Fruit fly (Drosophila melanogaster) whole organism, embryonic: Measurements from ENCODE around the gene CG11882.

Experiments used
- Abd-B ChIP-seq: fragments of 200-800 bp; sonication (Bioruptor generic); optimal IDR thresholded peaks from 2 replicates; lab custom pipeline; 2018; ENCODE audit warnings: missing biosample characterization, mild to moderate bottlenecking, missing genetic modification characterization, moderate library complexity
- Atf6 ChIP-seq: fragments of 200-800 bp; sonication (Bioruptor generic); IDR thresholded peaks from 2 replicates; pipeline ENCODE4 v1.3.6; 2022; ENCODE audit warnings: missing biosample characterization, missing genetic modification characterization
- Awh ChIP-seq: fragments of 200-800 bp; sonication (Bioruptor generic); IDR thresholded peaks from 2 replicates; pipeline ENCODE4, ENCODE4 v1.3.6; 2022; ENCODE audit warnings: missing biosample characterization, missing genetic modification characterization
- Bgb ChIP-seq: fragments of 200-800 bp; sonication (Bioruptor generic); IDR thresholded peaks from 2 replicates; pipeline ENCODE4 v1.3.6; 2022; ENCODE audit warnings: missing biosample characterization, missing genetic modification characterization; ENCODE audit not compliant: partially characterized antibody
- CG10321 ChIP-seq: fragments of 200-800 bp; sonication (Bioruptor generic); IDR thresholded peaks from 2 replicates; pipeline ENCODE4 v1.3.6; 2022; ENCODE audit warnings: missing biosample characterization, missing genetic modification characterization
- CG10543 ChIP-seq: fragments of 200-800 bp; sonication (Bioruptor generic); optimal IDR thresholded peaks from 3 replicates; lab custom pipeline; 2017; ENCODE audit warnings: missing biosample characterization, mild to moderate bottlenecking, missing genetic modification characterization, moderate library complexity
- CG11085 ChIP-seq: fragments of 200-800 bp; sonication (Bioruptor generic); IDR thresholded peaks from 2 replicates; pipeline ENCODE4 v1.3.6; 2022; ENCODE audit warnings: missing biosample characterization, missing genetic modification characterization
- CG11456 ChIP-seq: fragments of 200-800 bp; sonication (Bioruptor generic); IDR thresholded peaks from 3 replicates; pipeline ENCODE4 v1.3.6; 2022; ENCODE audit warnings: missing biosample characterization, missing genetic modification characterization
- CG12155 ChIP-seq: fragments of 200-800 bp; sonication (Bioruptor generic); optimal IDR thresholded peaks from 3 replicates; lab custom pipeline; 2016; ENCODE audit warnings: missing biosample characterization, missing genetic modification characterization
- CG12942 ChIP-seq: fragments of 200-800 bp; sonication (Bioruptor generic); optimal IDR thresholded peaks from 3 replicates; lab custom pipeline; 2016; ENCODE audit warnings: missing biosample characterization, missing genetic modification characterization
- CG18599 ChIP-seq: fragments of 200-800 bp; sonication (Bioruptor generic); optimal IDR thresholded peaks from 3 replicates; lab custom pipeline; 2017; ENCODE audit warnings: missing biosample characterization, missing genetic modification characterization, mild to moderate bottlenecking, moderate library complexity, missing genetic modification reagents
- CG31441 ChIP-seq: fragments of 200-800 bp; sonication (Bioruptor generic); IDR thresholded peaks from 2 replicates; pipeline ENCODE4 v1.3.6; 2022; ENCODE audit warnings: missing biosample characterization, missing genetic modification characterization
- CTCF ChIP-seq: fragments of 200-800 bp; sonication (Bioruptor generic); optimal IDR thresholded peaks from 2 replicates; lab custom pipeline; 2017; ENCODE audit warnings: missing biosample characterization, mild to moderate bottlenecking, missing genetic modification characterization, moderate library complexity
- Dbx ChIP-seq: fragments of 200-800 bp; sonication (Bioruptor generic); IDR thresholded peaks from 3 replicates; pipeline ENCODE4 v1.3.6; 2022; ENCODE audit warnings: missing biosample characterization, missing genetic modification characterization
- Dip3 ChIP-seq: fragments of 200-800 bp; sonication (Bioruptor generic); optimal IDR thresholded peaks from 3 replicates; lab custom pipeline; 2016; ENCODE audit warnings: missing biosample characterization, missing genetic modification characterization
- Fer2 ChIP-seq: fragments of 200-800 bp; sonication (Bioruptor generic); optimal IDR thresholded peaks from 2 replicates; lab custom pipeline; 2018; ENCODE audit warnings: missing biosample characterization, mild to moderate bottlenecking, missing genetic modification characterization, moderate library complexity
- H2.0 ChIP-seq: fragments of 200-800 bp; sonication (Bioruptor generic); IDR thresholded peaks from 2 replicates; pipeline ENCODE4 v1.3.6; 2022; ENCODE audit warnings: missing biosample characterization, missing genetic modification characterization
- Hey ChIP-seq: fragments of 200-800 bp; sonication (Bioruptor generic); optimal IDR thresholded peaks from 3 replicates; lab custom pipeline; 2018; ENCODE audit warnings: missing biosample characterization, mild to moderate bottlenecking, missing genetic modification characterization
- HmgZ ChIP-seq: fragments of 200-800 bp; sonication (Bioruptor generic); optimal IDR thresholded peaks from 2 replicates; lab custom pipeline; 2018; ENCODE audit warnings: missing biosample characterization, mild to moderate bottlenecking, missing genetic modification characterization
- MBD-R2 ChIP-seq: fragments of 200-800 bp; sonication (Bioruptor generic); IDR thresholded peaks from 2 replicates; pipeline ENCODE4 v1.3.6; 2022; ENCODE audit warnings: missing biosample characterization, missing genetic modification characterization
- PHDP ChIP-seq: fragments of 200-800 bp; sonication (Bioruptor generic); optimal IDR thresholded peaks from 3 replicates; lab custom pipeline; 2018; ENCODE audit warnings: missing biosample characterization, mild to moderate bottlenecking, missing genetic modification characterization, moderate library complexity
- Rx ChIP-seq: fragments of 200-800 bp; sonication (Bioruptor generic); IDR thresholded peaks from 2 replicates; pipeline ENCODE4 v1.3.6; 2022; ENCODE audit warnings: missing biosample characterization, missing genetic modification characterization
- Sry-δ ChIP-seq: fragments of 200-800 bp; sonication (Bioruptor generic); optimal IDR thresholded peaks from 2 replicates; lab custom pipeline; 2016; ENCODE audit warnings: missing biosample characterization, missing genetic modification characterization
- Vsx1 ChIP-seq: fragments of 200-800 bp; sonication (Bioruptor generic); optimal IDR thresholded peaks from 2 replicates; lab custom pipeline; 2017; ENCODE audit warnings: missing biosample characterization, mild to moderate bottlenecking, missing genetic modification characterization, missing genetic modification reagents
- az2 ChIP-seq: fragments of 200-800 bp; sonication (Bioruptor generic); optimal IDR thresholded peaks from 3 replicates; lab custom pipeline; 2016; ENCODE audit warnings: missing biosample characterization, missing genetic modification characterization
- bbx ChIP-seq: fragments of 200-800 bp; sonication (Bioruptor generic); IDR thresholded peaks from 2 replicates; pipeline ENCODE4 v1.3.6; 2022; ENCODE audit warnings: missing biosample characterization, missing genetic modification characterization; ENCODE audit not compliant: partially characterized antibody
- br ChIP-seq: fragments of >200 bp; optimal IDR thresholded peaks from 2 replicates; lab custom pipeline; 2017
- ci ChIP-seq: fragments of 200-800 bp; sonication (Bioruptor generic); IDR thresholded peaks from 3 replicates; pipeline ENCODE4 v1.3.6; 2022; ENCODE audit warnings: missing biosample characterization, missing genetic modification characterization
- dmrt99B ChIP-seq: fragments of 200-800 bp; sonication (Bioruptor generic); optimal IDR thresholded peaks from 2 replicates; lab custom pipeline; 2018; ENCODE audit warnings: missing biosample characterization, mild to moderate bottlenecking, missing genetic modification characterization, moderate library complexity
- emc ChIP-seq: fragments of 200-800 bp; sonication (Bioruptor generic); optimal IDR thresholded peaks from 2 replicates; lab custom pipeline; 2016; ENCODE audit warnings: missing biosample characterization, missing genetic modification characterization
- fd64A ChIP-seq: fragments of 200-800 bp; sonication (Bioruptor generic); optimal IDR thresholded peaks from 3 replicates; lab custom pipeline; 2018; ENCODE audit warnings: missing biosample characterization, mild to moderate bottlenecking, missing genetic modification characterization
- gcm2 ChIP-seq: fragments of 200-800 bp; sonication (Bioruptor generic); optimal IDR thresholded peaks from 2 replicates; lab custom pipeline; 2016; ENCODE audit warnings: missing biosample characterization, missing genetic modification characterization
- grn ChIP-seq: fragments of 200-800 bp; sonication (Bioruptor generic); optimal IDR thresholded peaks from 3 replicates; lab custom pipeline; 2017; ENCODE audit warnings: missing biosample characterization, missing genetic modification characterization
- gro ChIP-seq: fragments of 200-800 bp; sonication (Bioruptor generic); optimal IDR thresholded peaks from 2 replicates; lab custom pipeline; 2016; ENCODE audit warnings: missing biosample characterization, missing genetic modification characterization
- ham ChIP-seq: fragments of 200-800 bp; sonication (Bioruptor generic); IDR thresholded peaks from 2 replicates; pipeline ENCODE4 v1.3.6; 2022; ENCODE audit warnings: missing biosample characterization, missing genetic modification characterization
- hb ChIP-seq: fragments of 200-800 bp; sonication (Bioruptor generic); IDR thresholded peaks from 3 replicates; pipeline ENCODE4 v1.3.6; 2022; ENCODE audit warnings: missing biosample characterization, missing genetic modification characterization; ENCODE audit not compliant: partially characterized antibody
- ind ChIP-seq: fragments of 200-800 bp; sonication (Bioruptor generic); optimal IDR thresholded peaks from 3 replicates; lab custom pipeline; 2016; ENCODE audit warnings: missing biosample characterization, missing genetic modification characterization
- lab ChIP-seq: fragments of 200-800 bp; sonication (Bioruptor generic); optimal IDR thresholded peaks from 3 replicates; lab custom pipeline; 2017; ENCODE audit warnings: missing biosample characterization, missing genetic modification characterization, mild to moderate bottlenecking, moderate library complexity, missing genetic modification reagents
- lola ChIP-seq, 3 experiments: fragments of >200 bp in 2 of 3; fragments of 200-800 bp in 1 of 3; sonication (Bioruptor generic) in 1 of 3; optimal IDR thresholded peaks; 2 replicates each; lab custom pipeline; 2017 to 2019; ENCODE audit warnings: missing biosample characterization in 3 of 3, missing genetic modification characterization in 3 of 3, mild to moderate bottlenecking in 1 of 3, moderate library complexity in 1 of 3
- mirr ChIP-seq: fragments of 200-800 bp; sonication (Bioruptor generic); optimal IDR thresholded peaks from 3 replicates; lab custom pipeline; 2018; ENCODE audit warnings: missing biosample characterization, mild to moderate bottlenecking, missing genetic modification characterization
- pan ChIP-seq, 4 experiments: fragments of >200 bp in 3 of 4; fragments of 200-800 bp in 1 of 4; sonication (Bioruptor generic) in 1 of 4; optimal IDR thresholded peaks in 3 of 4; IDR thresholded peaks in 1 of 4; 2 replicates each; pipeline versions ENCODE4 v1.3.6 to Lab custom; 2017 to 2022; ENCODE audit warnings: missing biosample characterization in 2 of 4, missing genetic modification characterization in 2 of 4, mixed read lengths in 1 of 4
- pita ChIP-seq: fragments of 200-800 bp; sonication (Bioruptor generic); optimal IDR thresholded peaks from 2 replicates; lab custom pipeline; 2017; ENCODE audit warnings: missing biosample characterization, mild to moderate bottlenecking, missing genetic modification characterization
- row ChIP-seq: fragments of 200-800 bp; sonication (Bioruptor generic); IDR thresholded peaks from 3 replicates; pipeline ENCODE4 v1.3.6; 2022; ENCODE audit warnings: missing biosample characterization, missing genetic modification characterization
- sens-2 ChIP-seq: fragments of 200-800 bp; sonication (Bioruptor generic); IDR thresholded peaks from 2 replicates; pipeline ENCODE4 v1.3.6; 2022; ENCODE audit warnings: missing biosample characterization, missing genetic modification characterization
- ssp ChIP-seq: fragments of 200-800 bp; sonication (Bioruptor generic); IDR thresholded peaks from 2 replicates; pipeline ENCODE4 v1.3.6; 2022; ENCODE audit warnings: missing biosample characterization, missing genetic modification characterization
- stwl ChIP-seq: fragments of 200-800 bp; sonication (Bioruptor generic); optimal IDR thresholded peaks from 3 replicates; lab custom pipeline; 2018; ENCODE audit warnings: missing biosample characterization, mild to moderate bottlenecking, missing genetic modification characterization, moderate library complexity
- sug ChIP-seq: fragments of 200-800 bp; optimal IDR thresholded peaks from 2 replicates; lab custom pipeline; 2019; ENCODE audit warnings: missing biosample characterization, mild to moderate bottlenecking, missing genetic modification characterization, moderate library complexity
- tio ChIP-seq: fragments of 200-800 bp; sonication (Bioruptor generic); optimal IDR thresholded peaks from 2 replicates; lab custom pipeline; 2017; ENCODE audit warnings: missing biosample characterization, missing genetic modification characterization, inconsistent platforms
- wor ChIP-seq: fragments of 200-800 bp; sonication (Bioruptor generic); IDR thresholded peaks from 2 replicates; pipeline ENCODE4 v1.3.6; 2022; ENCODE audit warnings: missing biosample characterization, missing genetic modification characterization

CG11882 gene

DNA sequence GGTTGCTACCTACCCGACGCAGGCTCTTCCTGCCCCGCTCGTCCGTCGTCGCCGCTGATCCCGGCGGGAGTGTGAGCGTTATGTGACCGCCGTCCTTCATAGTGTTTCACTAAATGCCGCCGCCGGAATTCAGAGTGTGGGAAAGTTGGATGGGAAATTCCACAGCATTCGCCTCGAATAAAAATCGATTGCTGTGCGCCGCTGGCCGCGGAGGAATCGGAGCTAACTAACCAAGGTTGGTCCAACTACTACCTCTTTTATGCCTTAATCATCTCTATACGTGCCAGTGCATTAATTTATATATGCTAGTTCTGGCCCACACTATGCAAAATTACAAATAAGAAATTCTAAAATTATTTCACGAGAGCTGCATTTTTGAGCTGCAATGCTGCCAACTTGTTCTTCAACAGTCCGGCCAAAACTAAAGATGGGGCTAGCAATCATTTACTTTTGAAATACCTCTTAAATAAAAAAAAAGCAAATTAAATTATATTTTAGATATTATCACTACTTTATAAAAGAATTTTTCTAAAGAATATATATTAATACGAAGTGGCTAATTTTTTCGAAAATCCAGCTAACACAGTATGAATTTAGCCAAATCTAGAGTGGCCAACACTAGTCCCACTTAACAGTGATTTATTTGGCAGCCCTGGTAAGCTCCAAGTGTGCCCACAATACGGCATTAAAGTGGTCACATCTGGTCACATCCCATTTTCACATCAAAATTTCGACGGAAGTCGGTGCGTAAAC, 35.4 kb downstream of the CG11882 start, which contains the start of the genes alpha-Man-Ib and Pdhb (continued):
- TF ChIP-seq CG12942 (GFP tag; lab: Kevin White, UChicago) (peak; percentile 83), CG11085 (peak; percentile 81), Dip3 (peak; percentile 26), wor (GFP tag; lab: Robert Waterston, UW) (no peak)

DNA sequence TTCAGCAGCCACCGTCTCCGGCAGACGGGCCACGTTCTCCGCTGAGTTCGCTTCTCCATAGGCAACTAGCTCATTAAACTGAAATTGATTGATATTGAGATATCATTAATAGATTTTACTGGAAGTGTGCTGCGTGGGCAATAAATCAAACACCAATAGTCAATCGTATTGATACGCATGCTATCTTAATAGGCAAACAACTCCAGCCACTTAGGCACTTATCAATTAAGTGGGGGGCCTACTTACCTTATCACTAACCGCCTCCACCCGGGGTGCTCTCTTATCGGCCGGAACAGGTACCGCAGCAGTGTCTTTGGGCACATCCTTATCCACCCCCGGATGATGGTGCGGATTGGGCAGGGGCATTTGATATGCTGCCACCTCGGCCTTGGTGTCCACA, 36.2 kb downstream of the CG11882 start:
- TF ChIP-seq fd64A, result no peak
- no peak for TF ChIP-seq ham (GFP tag; lab: Robert Waterston, UW)
- no peak for TF ChIP-seq stwl (tag; lab: Kevin White, UChicago)
- no peak for TF ChIP-seq lola (GFP tag; optimal IDR thresholded peaks at IDR 0.05; lab: Kevin White, UChicago)
- TF ChIP-seq HmgZ, result peak; percentile 1
- TF ChIP-seq Abd-B (GFP tag; lab: Kevin White, UChicago), result no peak
- TF ChIP-seq CTCF, result no peak
- TF ChIP-seq Vsx1, result peak; percentile 99
- no peak for TF ChIP-seq emc
- no peak for TF ChIP-seq Fer2 (tag; lab: Kevin White, UChicago)
- TF ChIP-seq tio, result no peak
- no peak for TF ChIP-seq ssp
- TF ChIP-seq CG18599, result peak; percentile 74
- no peak for TF ChIP-seq CG31441 (GFP tag; lab: Robert Waterston, UW)
- TF ChIP-seq ci (GFP tag; lab: Robert Waterston, UW), result 0 out of 3 replicates have a peak, but pooled peaks have one; percentile 19
- no peak for TF ChIP-seq az2 (GFP tag; lab: Kevin White, UChicago)
- TF ChIP-seq row, result no peak
- TF ChIP-seq gcm2 (GFP tag; lab: Kevin White, UChicago), result no peak
- TF ChIP-seq PHDP (tag; lab: Kevin White, UChicago), result no peak
- TF ChIP-seq dmrt99B (tag; lab: Kevin White, UChicago), result no peak
- TF ChIP-seq mirr (GFP tag; lab: Kevin White, UChicago), result peak; percentile 97
- TF ChIP-seq H2.0 (GFP tag; lab: Robert Waterston, UW), result no peak
- no peak for TF ChIP-seq bbx
- TF ChIP-seq CG11456, result no peak
- TF ChIP-seq hb, result no peak
- TF ChIP-seq Rx (GFP tag; lab: Robert Waterston, UW), result no peak
- no peak for TF ChIP-seq CG10321 (GFP tag; lab: Robert Waterston, UW)
- TF ChIP-seq Atf6 (GFP tag; lab: Robert Waterston, UW), result no peak
- no peak for TF ChIP-seq ind (GFP tag; lab: Kevin White, UChicago)
- no peak for TF ChIP-seq Sry-δ (GFP tag; lab: Kevin White, UChicago)
- TF ChIP-seq sens-2, result 0 out of 2 replicates have a peak, but pooled peaks have one; percentile 20
- TF ChIP-seq Hey, result peak; percentile 98
- TF ChIP-seq Awh, result no peak
- no peak for TF ChIP-seq MBD-R2 (GFP tag; lab: Robert Waterston, UW)
- peak; percentile 38 for TF ChIP-seq CG10543
- peak; percentile 97 for TF ChIP-seq grn (GFP tag; lab: Kevin White, UChicago)
- peak; percentile 88 for TF ChIP-seq gro (GFP tag; lab: Kevin White, UChicago)
- TF ChIP-seq pita (GFP tag; lab: Kevin White, UChicago), result no peak
- no peak for TF ChIP-seq pan (optimal IDR thresholded peaks at IDR 0.05; lab: Kevin White, UChicago)
- TF ChIP-seq pan (GFP tag; optimal IDR thresholded peaks at IDR 0.05 in 1 of 2, IDR thresholded peaks at IDR 0.05 in 1 of 2), result no peak
- TF ChIP-seq Bgb (GFP tag; lab: Robert Waterston, UW), result no peak
- no peak for TF ChIP-seq CG12155 (GFP tag; lab: Kevin White, UChicago)
- TF ChIP-seq sug (tag; lab: Kevin White, UChicago), result peak; percentile 99
- TF ChIP-seq Dbx (GFP tag; lab: Robert Waterston, UW), result no peak
- TF ChIP-seq br (lab: Kevin White, UChicago), result no peak
- TF ChIP-seq lab (GFP tag; lab: Kevin White, UChicago), result peak; percentile 90
